Worm (Caenorhabditis elegans): Measurements from ENCODE around the gene Y48G9A.6.

ce11 chrIII:2105935-2106334 lies 11.7 kb upstream of the Y48G9A.6 start:
- TF ChIP-seq ceh-83 (GFP tag; optimal IDR thresholded peaks at IDR 0.05), result no peak
- TF ChIP-seq nhr-2 (tag; optimal IDR thresholded peaks at IDR 0.05), result no peak
- TF ChIP-seq lin-13 (tag; optimal IDR thresholded peaks at IDR 0.05), result no peak
- no peak for TF ChIP-seq ceh-39 (tag; optimal IDR thresholded peaks at IDR 0.05)
- no peak for TF ChIP-seq mls-2 (tag; optimal IDR thresholded peaks at IDR 0.05)
- no peak for TF ChIP-seq nhr-237 (tag; optimal IDR thresholded peaks at IDR 0.05)
- no peak for TF ChIP-seq blmp-1 (tag; optimal IDR thresholded peaks at IDR 0.05)
- TF ChIP-seq nhr-12 (tag; optimal IDR thresholded peaks at IDR 0.05), result no peak
- TF ChIP-seq ces-1 (GFP tag; optimal IDR thresholded peaks at IDR 0.05), result no peak
- no peak for TF ChIP-seq elt-1 (tag; optimal IDR thresholded peaks at IDR 0.05; ENCODE audit: borderline replicate concordance, insufficient read depth)
- TF ChIP-seq ztf-11 (tag; optimal IDR thresholded peaks at IDR 0.05), result no peak
- no peak for TF ChIP-seq sem-2 (GFP tag; optimal IDR thresholded peaks at IDR 0.05)
